Worm (Caenorhabditis elegans) whole organism, L3 larva: ENCODE data around the gene usp-50.
A peak's percentile ranks its signal among the peaks of the same experiment; 100 is the strongest.

Experiments used
- aly-2 ChIP-seq: fragments of 150-350 bp; optimal IDR thresholded peaks from 2 replicates; lab custom pipeline; 2014; ENCODE audit warnings: missing biosample characterization, missing genetic modification characterization
- ceh-16 ChIP-seq: sonication (generic microtip); optimal IDR thresholded peaks from 2 replicates; lab custom pipeline; 2017; ENCODE audit warnings: missing biosample characterization, missing genetic modification characterization
- ceh-28 ChIP-seq: fragments of 150-350 bp; optimal IDR thresholded peaks from 2 replicates; lab custom pipeline; 2014; ENCODE audit warnings: missing biosample characterization, missing genetic modification reagents, missing genetic modification characterization
- ceh-9 ChIP-seq: sonication (generic microtip); optimal IDR thresholded peaks from 2 replicates; lab custom pipeline; 2018; ENCODE audit warnings: missing biosample characterization, missing genetic modification characterization
- daf-12 ChIP-seq: fragments of 150-350 bp; optimal IDR thresholded peaks from 2 replicates; lab custom pipeline; 2014; ENCODE audit warnings: missing biosample characterization, missing genetic modification reagents, missing genetic modification characterization
- egl-5 ChIP-seq: fragments of 150-350 bp; optimal IDR thresholded peaks from 2 replicates; lab custom pipeline; 2017; ENCODE audit warnings: missing biosample characterization, missing genetic modification reagents, missing genetic modification characterization, inconsistent platforms
- elt-1 ChIP-seq: fragments of 150-350 bp; optimal IDR thresholded peaks from 2 replicates; lab custom pipeline; 2014; ENCODE audit warnings: missing biosample characterization, missing genetic modification characterization
- elt-2 ChIP-seq: sonication (generic microtip); optimal IDR thresholded peaks from 2 replicates; lab custom pipeline; 2016; ENCODE audit warnings: missing genetic modification reagents, mild to moderate bottlenecking, missing genetic modification characterization, missing compliant biosample characterization
- elt-3 ChIP-seq, 3 experiments: fragments of 150-350 bp in 1 of 3; sonication (generic microtip) in 2 of 3; optimal IDR thresholded peaks; 2 replicates in 2 of 3; 4 replicates in 1 of 3; lab custom pipeline; 2014 to 2017; ENCODE audit warnings: missing biosample characterization in 3 of 3, missing genetic modification characterization in 3 of 3
- eor-1 ChIP-seq, 2 experiments: fragments of 150-350 bp; optimal IDR thresholded peaks; 2 replicates each; lab custom pipeline; 2014 to 2018; ENCODE audit warnings: missing biosample characterization in 2 of 2, missing genetic modification characterization in 2 of 2
- fkh-10 ChIP-seq: sonication (generic microtip); optimal IDR thresholded peaks from 2 replicates; lab custom pipeline; 2017; ENCODE audit warnings: missing biosample characterization, missing genetic modification reagents, missing genetic modification characterization
- fos-1 ChIP-seq: fragments of 150-350 bp; optimal IDR thresholded peaks from 2 replicates; lab custom pipeline; 2014; ENCODE audit warnings: missing biosample characterization, missing genetic modification characterization
- jun-1 ChIP-seq: fragments of 150-350 bp; optimal IDR thresholded peaks from 2 replicates; lab custom pipeline; 2014; ENCODE audit warnings: missing biosample characterization, missing genetic modification reagents, missing genetic modification characterization
- lin-15B ChIP-seq: fragments of 150-350 bp; optimal IDR thresholded peaks from 2 replicates; lab custom pipeline; 2014; ENCODE audit warnings: missing biosample characterization, missing genetic modification characterization
- lin-39 ChIP-seq: fragments of 150-350 bp; optimal IDR thresholded peaks from 2 replicates; lab custom pipeline; 2018; ENCODE audit warnings: missing biosample characterization, missing genetic modification reagents, missing genetic modification characterization
- lsy-12 ChIP-seq: sonication (generic microtip); optimal IDR thresholded peaks from 2 replicates; lab custom pipeline; 2016; ENCODE audit warnings: mild to moderate bottlenecking, missing genetic modification characterization, missing compliant biosample characterization
- mml-1 ChIP-seq: fragments of 150-350 bp; sonication (generic microtip); optimal IDR thresholded peaks from 3 replicates; lab custom pipeline; 2014; ENCODE audit warnings: missing biosample characterization, missing genetic modification characterization
- nfya-1 ChIP-seq: sonication (generic microtip); optimal IDR thresholded peaks from 2 replicates; lab custom pipeline; 2017; ENCODE audit warnings: missing genetic modification characterization, mild to moderate bottlenecking, missing compliant biosample characterization, antibody characterized with exemption, moderate library complexity; ENCODE audit not compliant: insufficient read depth
- nhr-11 ChIP-seq: fragments of 150-350 bp; optimal IDR thresholded peaks from 2 replicates; lab custom pipeline; 2014; ENCODE audit warnings: missing biosample characterization, missing genetic modification characterization
- nhr-23 ChIP-seq: fragments of 150-350 bp; optimal IDR thresholded peaks from 2 replicates; lab custom pipeline; 2014; ENCODE audit warnings: missing biosample characterization, missing genetic modification reagents, missing genetic modification characterization
- nhr-237 ChIP-seq: fragments of 150-350 bp; optimal IDR thresholded peaks from 2 replicates; lab custom pipeline; 2014; ENCODE audit warnings: missing biosample characterization, missing genetic modification characterization
- nhr-25 ChIP-seq: sonication (generic microtip); optimal IDR thresholded peaks from 2 replicates; lab custom pipeline; 2017; ENCODE audit warnings: missing biosample characterization, missing genetic modification characterization
- nhr-43 ChIP-seq: sonication (generic microtip); optimal IDR thresholded peaks from 2 replicates; lab custom pipeline; 2016; ENCODE audit warnings: mild to moderate bottlenecking, missing genetic modification characterization, missing compliant biosample characterization; ENCODE audit not compliant: poor library complexity, severe bottlenecking
- nhr-77 ChIP-seq: fragments of 150-350 bp; optimal IDR thresholded peaks from 2 replicates; lab custom pipeline; 2014; ENCODE audit warnings: missing biosample characterization, missing genetic modification characterization
- pha-4 ChIP-seq: fragments of 150-350 bp; optimal IDR thresholded peaks from 2 replicates; lab custom pipeline; 2014; ENCODE audit warnings: missing biosample characterization, missing genetic modification reagents, missing genetic modification characterization
- pqm-1 ChIP-seq: fragments of 150-350 bp; optimal IDR thresholded peaks from 2 replicates; lab custom pipeline; 2017; ENCODE audit warnings: missing biosample characterization, missing genetic modification characterization, inconsistent platforms
- skn-1 ChIP-seq: fragments of 150-350 bp; optimal IDR thresholded peaks from 2 replicates; lab custom pipeline; 2014; ENCODE audit warnings: missing biosample characterization, missing genetic modification characterization
- snpc-4 ChIP-seq: fragments of 150-350 bp; optimal IDR thresholded peaks from 2 replicates; lab custom pipeline; 2014; ENCODE audit warnings: missing biosample characterization, missing genetic modification characterization
- unc-39 ChIP-seq: sonication (generic microtip); optimal IDR thresholded peaks from 4 replicates; lab custom pipeline; 2017; ENCODE audit warnings: missing biosample characterization, missing genetic modification characterization
- unc-62 ChIP-seq: fragments of 150-350 bp; sonication (generic microtip); optimal IDR thresholded peaks from 4 replicates; lab custom pipeline; 2014; ENCODE audit warnings: missing biosample characterization, missing genetic modification reagents, missing genetic modification characterization
- ztf-11 ChIP-seq: fragments of 150-350 bp; optimal IDR thresholded peaks from 2 replicates; lab custom pipeline; 2014; ENCODE audit warnings: missing biosample characterization, missing genetic modification characterization
- ztf-4 ChIP-seq: fragments of 150-350 bp; optimal IDR thresholded peaks from 2 replicates; lab custom pipeline; 2014; ENCODE audit warnings: missing biosample characterization, missing genetic modification characterization

The usp-50 gene

DNA sequence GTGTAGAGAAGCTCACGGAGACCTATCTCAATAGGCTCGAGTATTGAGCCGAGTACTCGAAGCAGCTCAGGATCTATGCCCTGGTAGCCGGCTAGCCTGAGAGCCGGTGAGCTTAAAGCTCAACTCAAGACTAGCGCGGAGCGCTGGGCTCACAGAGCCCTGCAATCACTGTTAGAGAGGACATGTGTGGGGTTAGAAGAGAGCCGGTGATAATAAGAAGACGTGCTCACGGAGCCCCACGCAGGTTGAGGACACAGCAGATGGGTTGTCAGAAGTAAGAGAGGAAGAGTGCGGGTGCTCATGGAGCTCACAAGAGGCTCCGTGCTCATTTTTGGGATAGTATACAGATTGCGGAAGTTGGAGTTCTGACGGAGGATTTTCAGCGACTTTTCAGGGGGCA is 27.6 kb downstream of the usp-50 start:
- TF ChIP-seq nhr-43 (tag; lab: Kevin White, UChicago), result no peak
- no peak for TF ChIP-seq ceh-9 (tag; lab: Kevin White, UChicago)
- no peak for TF ChIP-seq eor-1 (tag; optimal IDR thresholded peaks at IDR 0.05; lab: Kevin White, UChicago)
- no peak for TF ChIP-seq daf-12 (tag; lab: Kevin White, UChicago)
- no peak for TF ChIP-seq nhr-237
- TF ChIP-seq egl-5 (tag; lab: Kevin White, UChicago), result no peak
- TF ChIP-seq snpc-4 (tag; lab: Kevin White, UChicago), result no peak
- no peak for TF ChIP-seq lin-15B (tag; lab: Kevin White, UChicago)

DNA sequence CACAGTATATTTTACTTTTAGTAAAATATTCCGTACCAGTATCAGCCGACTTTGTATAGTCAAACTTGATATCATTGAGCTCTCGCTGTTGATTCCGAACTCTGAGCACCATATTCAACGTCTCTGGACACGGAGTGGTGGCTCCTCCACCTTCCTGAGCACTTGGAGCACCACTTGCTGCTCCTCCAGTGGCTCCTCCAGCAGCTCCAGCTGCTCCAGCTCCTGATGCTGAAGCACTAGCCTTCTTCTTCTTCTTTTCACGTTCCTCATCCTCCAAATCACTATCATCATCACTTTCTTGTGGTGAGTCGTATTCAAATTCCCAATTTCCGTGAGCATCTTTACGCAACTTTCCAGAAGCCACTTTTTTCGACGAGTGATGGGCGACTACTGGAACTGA is 31.4 kb downstream of the usp-50 start:
- no peak for TF ChIP-seq fkh-10
- no peak for TF ChIP-seq nhr-25 (tag; lab: Kevin White, UChicago)
- no peak for TF ChIP-seq ceh-28 (tag; lab: Kevin White, UChicago)
- TF ChIP-seq egl-5 (tag; lab: Kevin White, UChicago), result no peak
- no peak for TF ChIP-seq ztf-4 (tag; lab: Kevin White, UChicago)
- TF ChIP-seq unc-39, result no peak
- no peak for TF ChIP-seq pqm-1 (tag; lab: Kevin White, UChicago)
- no peak for TF ChIP-seq ceh-16 (tag; lab: Kevin White, UChicago)
- TF ChIP-seq skn-1 (tag; lab: Kevin White, UChicago), result no peak
- no peak for TF ChIP-seq elt-3 (tag; optimal IDR thresholded peaks at IDR 0.05; lab: Kevin White, UChicago)
- TF ChIP-seq nhr-237, result no peak
- no peak for TF ChIP-seq pha-4 (tag; lab: Kevin White, UChicago)
- no peak for TF ChIP-seq unc-62 (GFP tag; lab: Kevin White, UChicago)
- no peak for TF ChIP-seq nfya-1
- TF ChIP-seq, all 47 proteins: peak for 0

DNA sequence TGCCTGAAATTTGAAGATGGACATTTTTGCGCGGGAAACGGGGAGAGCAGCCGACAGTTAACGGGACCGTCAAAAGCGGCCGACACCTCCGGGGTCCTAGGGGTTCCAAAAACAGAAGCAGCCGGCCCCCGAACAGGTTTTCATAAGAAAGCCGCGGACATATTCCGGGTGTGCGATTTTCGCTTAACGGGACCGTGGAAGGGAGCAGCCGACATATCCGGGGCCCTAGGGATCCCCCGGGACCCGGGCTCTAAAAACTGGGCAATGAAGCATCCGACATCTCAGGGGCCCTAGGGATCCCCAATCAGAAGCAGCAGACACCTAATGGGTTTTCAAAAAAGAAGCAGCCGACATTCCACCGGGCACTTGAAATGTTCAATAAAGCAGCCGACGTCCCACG is 37.8 kb downstream of the usp-50 start:
- TF ChIP-seq lin-15B (tag; lab: Kevin White, UChicago), result no peak
- TF ChIP-seq ceh-28 (tag; lab: Kevin White, UChicago), result no peak
- no peak for TF ChIP-seq unc-39
- TF ChIP-seq lin-39 (tag; lab: Kevin White, UChicago), result no peak

DNA sequence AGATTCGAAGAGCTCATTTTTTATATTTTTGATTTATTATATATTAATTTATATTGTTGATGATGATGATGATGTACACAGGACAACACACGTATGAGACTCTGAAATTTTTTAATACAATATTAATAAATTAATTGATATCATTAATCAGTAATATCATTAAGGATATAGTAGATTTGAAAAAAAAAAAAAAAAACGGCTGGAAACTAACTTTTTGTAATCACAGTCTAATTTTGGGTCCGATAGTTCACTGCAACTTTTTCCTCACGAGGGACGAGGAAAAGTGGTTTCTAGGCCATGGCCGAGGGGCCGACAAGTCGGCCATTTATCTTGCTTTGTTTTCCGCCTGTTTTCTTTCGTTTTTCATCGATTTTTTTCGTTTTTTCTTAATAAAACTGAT is 42.0 kb downstream of the usp-50 start, which contains the start of gene gck-3:
Gene gck-3 (minus strand): TSS at position 101 of the 400 bp plus-strand sequence.
- TF ChIP-seq fos-1 (tag; lab: Kevin White, UChicago), result no peak
- no peak for TF ChIP-seq jun-1 (tag; lab: Kevin White, UChicago)
- no peak for TF ChIP-seq eor-1 (tag; optimal IDR thresholded peaks at IDR 0.05; lab: Kevin White, UChicago)
- TF ChIP-seq nhr-77 (tag; lab: Kevin White, UChicago), result no peak
- TF ChIP-seq snpc-4 (tag; lab: Kevin White, UChicago), result no peak
- no peak for TF ChIP-seq lsy-12 (tag; lab: Kevin White, UChicago)
- TF ChIP-seq nhr-25 (tag; lab: Kevin White, UChicago), result no peak
- no peak for TF ChIP-seq elt-1
- TF ChIP-seq nhr-11 (tag; lab: Kevin White, UChicago), result no peak
- no peak for TF ChIP-seq nhr-237
- no peak for TF ChIP-seq aly-2 (tag; lab: Kevin White, UChicago)
- no peak for TF ChIP-seq mml-1 (tag; lab: Kevin White, UChicago)
- TF ChIP-seq lin-39 (tag; lab: Kevin White, UChicago), result no peak
- TF ChIP-seq ztf-11 (tag; lab: Kevin White, UChicago), result no peak
- TF ChIP-seq unc-62 (GFP tag; lab: Kevin White, UChicago), result no peak
- no peak for TF ChIP-seq ceh-16 (tag; lab: Kevin White, UChicago)
- TF ChIP-seq ztf-4 (tag; lab: Kevin White, UChicago), result no peak
- no peak for TF ChIP-seq unc-39

DNA sequence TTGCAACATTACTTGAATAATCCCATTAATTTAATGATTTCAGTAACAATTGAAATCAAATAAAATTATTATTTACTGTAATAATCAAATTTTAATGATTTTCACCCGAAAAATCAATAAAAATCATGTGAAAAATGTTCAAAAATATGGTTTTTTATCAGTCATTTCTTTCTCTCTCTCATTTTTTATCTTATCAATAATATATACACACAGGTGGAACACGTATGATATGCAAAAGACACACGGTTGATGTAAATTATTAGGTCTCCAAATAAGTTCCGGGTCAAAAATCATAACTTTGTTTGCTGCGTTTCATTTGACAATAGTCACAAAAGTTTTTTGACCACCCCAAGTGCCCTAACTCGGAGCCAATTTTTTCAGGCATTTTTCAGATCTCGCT is 53.5 kb downstream of the usp-50 start:
- peak; percentile 82 for TF ChIP-seq pqm-1 (tag; lab: Kevin White, UChicago)
- TF ChIP-seq pha-4 (tag; lab: Kevin White, UChicago), result peak; percentile 59
- TF ChIP-seq elt-2, result peak; percentile 88
- TF ChIP-seq nhr-23 (tag; lab: Kevin White, UChicago), result no peak
